Fruit fly (Drosophila melanogaster) whole organism, prepupa: ENCODE results near the gene CG12224.
A peak's percentile ranks its signal among the peaks of the same experiment; 100 is the strongest.

ENCODE experiments used
- CG10631 ChIP-seq: fragments of 200-800 bp; sonication (Bioruptor generic); optimal IDR thresholded peaks from 2 replicates; lab custom pipeline; 2016; ENCODE audit warnings: missing biosample characterization, missing genetic modification characterization
- CG11294 ChIP-seq: fragments of 200-800 bp; sonication (Bioruptor generic); IDR thresholded peaks from 2 replicates; pipeline ENCODE4 v1.3.6; 2022; ENCODE audit warnings: missing biosample characterization, missing genetic modification characterization
- CG11762 ChIP-seq: fragments of 200-800 bp; sonication (Bioruptor generic); optimal IDR thresholded peaks from 3 replicates; lab custom pipeline; 2016; ENCODE audit warnings: missing biosample characterization, missing genetic modification characterization; ENCODE audit not compliant: insufficient read depth
- CG11902 ChIP-seq: fragments of 200-800 bp; sonication (Bioruptor generic); optimal IDR thresholded peaks from 3 replicates; lab custom pipeline; 2016; ENCODE audit warnings: missing biosample characterization, missing genetic modification characterization
- CG15336 ChIP-seq: fragments of 200-800 bp; sonication (Bioruptor generic); IDR thresholded peaks from 2 replicates; pipeline ENCODE4 v1.3.6; 2022; ENCODE audit warnings: missing biosample characterization, missing genetic modification characterization
- CG1621 ChIP-seq: fragments of 200-800 bp; sonication (Bioruptor generic); optimal IDR thresholded peaks from 3 replicates; lab custom pipeline; 2018; ENCODE audit warnings: missing biosample characterization, mild to moderate bottlenecking, missing genetic modification characterization
- CG16779 ChIP-seq: fragments of 200-800 bp; sonication (Bioruptor generic); optimal IDR thresholded peaks from 3 replicates; lab custom pipeline; 2017; ENCODE audit warnings: missing biosample characterization, mild to moderate bottlenecking, missing genetic modification characterization
- CG3032 ChIP-seq: fragments of 200-800 bp; optimal IDR thresholded peaks from 2 replicates; lab custom pipeline; 2019; ENCODE audit warnings: missing biosample characterization, mild to moderate bottlenecking, missing genetic modification characterization, moderate library complexity
- CG31627 ChIP-seq: fragments of 200-800 bp; sonication (Bioruptor generic); optimal IDR thresholded peaks from 3 replicates; lab custom pipeline; 2016; ENCODE audit warnings: missing biosample characterization, missing genetic modification characterization
- CG32006 ChIP-seq: fragments of 200-800 bp; sonication (Bioruptor generic); optimal IDR thresholded peaks from 3 replicates; lab custom pipeline; 2017; ENCODE audit warnings: missing biosample characterization, mild to moderate bottlenecking, missing genetic modification characterization
- CG4318 ChIP-seq: fragments of 200-800 bp; sonication (Bioruptor generic); optimal IDR thresholded peaks from 3 replicates; lab custom pipeline; 2017; ENCODE audit warnings: missing biosample characterization, mild to moderate bottlenecking, missing genetic modification characterization
- CG6163 ChIP-seq: fragments of 200-800 bp; sonication (Bioruptor generic); IDR thresholded peaks from 3 replicates; pipeline ENCODE4 v1.3.6; 2022; ENCODE audit warnings: missing biosample characterization, missing genetic modification characterization
- CG6276 ChIP-seq: fragments of 200-800 bp; sonication (Bioruptor generic); optimal IDR thresholded peaks from 2 replicates; lab custom pipeline; 2017; ENCODE audit warnings: missing biosample characterization, mild to moderate bottlenecking, missing genetic modification characterization
- CG6792 ChIP-seq: fragments of 200-800 bp; sonication (Bioruptor generic); optimal IDR thresholded peaks from 3 replicates; lab custom pipeline; 2016; ENCODE audit warnings: missing biosample characterization, missing genetic modification characterization
- CG6808 ChIP-seq: fragments of 200-800 bp; sonication (Bioruptor generic); optimal IDR thresholded peaks from 3 replicates; lab custom pipeline; 2017; ENCODE audit warnings: missing biosample characterization, missing genetic modification characterization, mild to moderate bottlenecking, moderate library complexity, missing genetic modification reagents
- CG6854 ChIP-seq: fragments of 200-800 bp; sonication (Bioruptor generic); optimal IDR thresholded peaks from 2 replicates; lab custom pipeline; 2017; ENCODE audit warnings: missing biosample characterization, mild to moderate bottlenecking, missing genetic modification characterization
- CG7368 ChIP-seq: fragments of 200-800 bp; sonication (Bioruptor generic); optimal IDR thresholded peaks from 3 replicates; lab custom pipeline; 2016; ENCODE audit warnings: missing biosample characterization, missing genetic modification characterization
- CG8119 ChIP-seq: fragments of 200-800 bp; sonication (Bioruptor generic); IDR thresholded peaks from 3 replicates; pipeline ENCODE4 v1.3.6; 2022; ENCODE audit warnings: missing biosample characterization, missing genetic modification characterization
- CG8319 ChIP-seq: fragments of 200-800 bp; sonication (Bioruptor generic); optimal IDR thresholded peaks from 3 replicates; lab custom pipeline; 2016; ENCODE audit warnings: missing biosample characterization, missing genetic modification characterization
- CG9139 ChIP-seq: fragments of 200-800 bp; sonication (Bioruptor generic); optimal IDR thresholded peaks from 3 replicates; lab custom pipeline; 2017; ENCODE audit warnings: missing biosample characterization, mild to moderate bottlenecking, missing genetic modification characterization
- Eip78C ChIP-seq: fragments of 200-800 bp; sonication (Bioruptor generic); peaks from one replicate; lab custom pipeline; 2016; ENCODE audit warnings: missing biosample characterization, missing genetic modification characterization
- Eip93F ChIP-seq: fragments of 200-800 bp; sonication (Bioruptor generic); optimal IDR thresholded peaks from 2 replicates; lab custom pipeline; 2016; ENCODE audit warnings: missing biosample characterization, mild to moderate bottlenecking, missing genetic modification characterization
- Ets21C ChIP-seq: fragments of 200-800 bp; sonication (Bioruptor generic); optimal IDR thresholded peaks from 3 replicates; lab custom pipeline; 2016; ENCODE audit warnings: missing biosample characterization, missing genetic modification characterization
- Ets96B ChIP-seq: fragments of 200-800 bp; optimal IDR thresholded peaks from 2 replicates; lab custom pipeline; 2019; ENCODE audit warnings: missing biosample characterization, mild to moderate bottlenecking, missing genetic modification characterization, moderate library complexity
- Gug ChIP-seq: fragments of 200-800 bp; sonication (Bioruptor generic); IDR thresholded peaks from 2 replicates; pipeline ENCODE4 v1.3.6; 2022; ENCODE audit warnings: missing biosample characterization, missing genetic modification characterization
- Hr39 ChIP-seq: fragments of 200-800 bp; sonication (Bioruptor generic); optimal IDR thresholded peaks from 2 replicates; lab custom pipeline; 2016; ENCODE audit warnings: missing biosample characterization, missing genetic modification characterization
- Hr4 ChIP-seq: fragments of 200-800 bp; sonication (Bioruptor generic); optimal IDR thresholded peaks from 3 replicates; lab custom pipeline; 2016; ENCODE audit warnings: missing biosample characterization, missing genetic modification characterization
- OdsH ChIP-seq: fragments of 200-800 bp; sonication (Bioruptor generic); optimal IDR thresholded peaks from 3 replicates; lab custom pipeline; 2016; ENCODE audit warnings: missing biosample characterization, missing genetic modification characterization
- Sox14 ChIP-seq: fragments of 200-800 bp; sonication (Bioruptor generic); optimal IDR thresholded peaks from 3 replicates; lab custom pipeline; 2016; ENCODE audit warnings: missing biosample characterization, missing genetic modification characterization
- Sox15 ChIP-seq: fragments of 200-800 bp; sonication (Bioruptor generic); optimal IDR thresholded peaks from 3 replicates; lab custom pipeline; 2016; ENCODE audit warnings: missing biosample characterization, missing genetic modification characterization
- achi ChIP-seq: fragments of 200-800 bp; sonication (Bioruptor generic); optimal IDR thresholded peaks from 3 replicates; lab custom pipeline; 2016; ENCODE audit warnings: missing biosample characterization, missing genetic modification characterization
- acj6 ChIP-seq: fragments of 200-800 bp; sonication (Bioruptor generic); optimal IDR thresholded peaks from 3 replicates; lab custom pipeline; 2016; ENCODE audit warnings: missing biosample characterization, missing genetic modification characterization
- cyc ChIP-seq: fragments of 200-800 bp; sonication (Bioruptor generic); optimal IDR thresholded peaks from 3 replicates; lab custom pipeline; 2016; ENCODE audit warnings: missing biosample characterization, missing genetic modification characterization
- eg ChIP-seq: fragments of 200-800 bp; sonication (Bioruptor generic); IDR thresholded peaks from 3 replicates; pipeline ENCODE4 v1.3.6; 2022; ENCODE audit warnings: missing biosample characterization, missing genetic modification characterization
- lz ChIP-seq: fragments of 200-800 bp; sonication (Bioruptor generic); optimal IDR thresholded peaks from 3 replicates; lab custom pipeline; 2016; ENCODE audit warnings: missing biosample characterization, missing genetic modification characterization
- net ChIP-seq: fragments of 200-800 bp; sonication (Bioruptor generic); optimal IDR thresholded peaks from 3 replicates; lab custom pipeline; 2016; ENCODE audit warnings: missing biosample characterization, missing genetic modification characterization
- pdm3 ChIP-seq: fragments of 200-800 bp; sonication (Bioruptor generic); optimal IDR thresholded peaks from 3 replicates; lab custom pipeline; 2016; ENCODE audit warnings: missing biosample characterization, missing genetic modification characterization
- salr ChIP-seq, 2 experiments: fragments of 200-800 bp; sonication (Bioruptor generic); optimal IDR thresholded peaks; 3 replicates each; lab custom pipeline; 2016 to 2018; ENCODE audit warnings: missing biosample characterization in 2 of 2, missing genetic modification characterization in 2 of 2, mild to moderate bottlenecking in 1 of 2
- ss ChIP-seq, 2 experiments: fragments of 200-800 bp; sonication (Bioruptor generic); optimal IDR thresholded peaks; 2 replicates in 1 of 2; 3 replicates in 1 of 2; lab custom pipeline; 2017 to 2018; ENCODE audit warnings: mild to moderate bottlenecking in 2 of 2, missing biosample characterization in 2 of 2, missing genetic modification characterization in 2 of 2, moderate library complexity in 1 of 2
- topi ChIP-seq: fragments of 200-800 bp; sonication (Bioruptor generic); optimal IDR thresholded peaks from 3 replicates; lab custom pipeline; 2016; ENCODE audit warnings: missing biosample characterization, missing genetic modification characterization

The CG12224 gene

dm6 chr3R:11947079-11947869, 34.6 kb downstream of the CG12224 start (continued):
- TF ChIP-seq CG9139 (no peak), Eip78C (GFP tag; lab: Kevin White, UChicago) (peak; percentile 87), ss (GFP tag; optimal IDR thresholded peaks at IDR 0.05; lab: Kevin White, UChicago) (peak; percentile 37 to 70), salr (GFP tag; optimal IDR thresholded peaks at IDR 0.05; lab: Kevin White, UChicago) (peak; percentile 21 to 45), eg (peak; percentile 74), CG4318 (peak; percentile 30), Ets21C (GFP tag; lab: Kevin White, UChicago) (peak; percentile 64), net (peak; percentile 55), CG3032 (tag; lab: Kevin White, UChicago) (peak; percentile 53), cyc (GFP tag; lab: Kevin White, UChicago) (peak; percentile 84), CG8119 (GFP tag; lab: Robert Waterston, UW) (peak; percentile 41; the same call in 2 of the 3 replicates), OdsH (GFP tag; lab: Kevin White, UChicago) (peak; percentile 63), CG7368 (GFP tag; lab: Kevin White, UChicago) (peak; percentile 60), CG11294 (GFP tag; lab: Robert Waterston, UW) (no peak), CG1621 (tag; lab: Kevin White, UChicago) (peak; percentile 65), CG31627 (GFP tag; lab: Kevin White, UChicago) (peak; percentile 85), CG8319 (GFP tag; lab: Kevin White, UChicago) (no peak), Sox15 (peak; percentile 39), Sox14 (peak; percentile 77), acj6 (peak; percentile 63), CG15336 (peak; percentile 60), Hr39 (GFP tag; lab: Kevin White, UChicago) (peak; percentile 87), Eip93F (GFP tag; lab: Kevin White, UChicago) (peak; percentile 3), lz (GFP tag; lab: Kevin White, UChicago) (peak; percentile 76), CG16779 (tag; lab: Kevin White, UChicago) (no peak), CG11762 (GFP tag; lab: Kevin White, UChicago) (peak; percentile 33), CG6792 (peak; percentile 69), pdm3 (GFP tag; lab: Kevin White, UChicago) (peak; percentile 65)

- TF ChIP-seq topi: no peak
- TF ChIP-seq Hr4 (GFP tag; lab: Kevin White, UChicago): peak; percentile 30
- TF ChIP-seq CG11902 (GFP tag; lab: Kevin White, UChicago): no peak
- peak; percentile 61; the same call in 2 of the 3 replicates for TF ChIP-seq CG8119 (GFP tag; lab: Robert Waterston, UW)
- peak; percentile 21 for TF ChIP-seq CG4318
- no peak for TF ChIP-seq Sox15
- TF ChIP-seq Eip93F (GFP tag; lab: Kevin White, UChicago): no peak
- TF ChIP-seq ss (GFP tag; optimal IDR thresholded peaks at IDR 0.05; lab: Kevin White, UChicago): peak in 1 of 2 experiments; percentile 25
- TF ChIP-seq CG10631 (GFP tag; lab: Kevin White, UChicago): peak; percentile 39
- peak in 1 of 2 experiments; percentile 53 for TF ChIP-seq salr (GFP tag; optimal IDR thresholded peaks at IDR 0.05; lab: Kevin White, UChicago)
- peak; percentile 36 for TF ChIP-seq CG3032 (tag; lab: Kevin White, UChicago)
- TF ChIP-seq acj6: peak; percentile 7
- peak; percentile 80 for TF ChIP-seq Eip78C (GFP tag; lab: Kevin White, UChicago)
- peak; percentile 64 for TF ChIP-seq CG32006 (GFP tag; lab: Kevin White, UChicago)
- TF ChIP-seq Gug: 0 out of 2 replicates have a peak, but pooled peaks have one; percentile 14
- peak; percentile 10 for TF ChIP-seq OdsH (GFP tag; lab: Kevin White, UChicago)
- peak; percentile 24 for TF ChIP-seq CG6808 (GFP tag; lab: Kevin White, UChicago)
- TF ChIP-seq Ets96B (tag; lab: Kevin White, UChicago): peak; percentile 14
- peak; percentile 6 for TF ChIP-seq pdm3 (GFP tag; lab: Kevin White, UChicago)
- peak; percentile 39 for TF ChIP-seq CG6276 (GFP tag; lab: Kevin White, UChicago)
- TF ChIP-seq CG6854 (GFP tag; lab: Kevin White, UChicago): no peak
- TF ChIP-seq CG6163: 0 out of 3 replicates have a peak, but pooled peaks have one; percentile 37
- TF ChIP-seq achi (GFP tag; lab: Kevin White, UChicago): peak; percentile 45
- no peak for TF ChIP-seq CG6792
- TF ChIP-seq CG1621 (tag; lab: Kevin White, UChicago): peak; percentile 5
- TF ChIP-seq Ets21C (GFP tag; lab: Kevin White, UChicago): no peak
- TF ChIP-seq, all 60 proteins: peak for 19
These were observed 36.2 kb downstream of the CG12224 start for dm6 chr3R:11945450-11946317.
